Worm (Caenorhabditis elegans): Measurements from ENCODE around the gene srt-56.

The srt-56 gene

DNA sequence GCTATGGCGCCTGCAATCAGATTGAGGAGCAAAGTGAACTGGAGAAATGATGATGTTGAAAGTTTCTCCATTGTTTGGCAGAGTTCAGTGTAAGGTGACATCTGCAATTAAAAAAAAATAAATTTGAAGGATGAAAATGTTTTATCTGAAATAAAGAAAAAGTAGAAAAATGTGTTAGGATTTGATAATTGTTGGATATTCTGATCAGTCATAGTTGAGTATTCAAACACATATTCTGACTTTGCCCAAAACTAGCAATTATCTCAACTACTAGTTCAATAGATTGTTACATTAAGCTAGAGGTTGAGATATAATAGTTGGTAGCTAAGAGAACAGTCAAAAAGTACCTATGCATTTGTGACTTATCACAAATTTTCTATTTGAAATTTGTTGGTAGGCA lies 22.9 kb upstream of the srt-56 start, which contains the start of gene srab-10:
srab-10 (minus strand) TSS at position 101 of the 400 bp plus-strand sequence.
- TF ChIP-seq dao-5 (tag; optimal IDR thresholded peaks at IDR 0.05) (no peak), him-1 (tag; optimal IDR thresholded peaks at IDR 0.05) (no peak), W03F9.2 (tag; optimal IDR thresholded peaks at IDR 0.05) (no peak)

- TF ChIP-seq him-1 (tag; optimal IDR thresholded peaks at IDR 0.05) (no peak), dao-5 (tag; optimal IDR thresholded peaks at IDR 0.05) (no peak), W03F9.2 (tag; optimal IDR thresholded peaks at IDR 0.05) (no peak)
These were observed 19.5 kb upstream of the srt-56 start, which contains the start of gene srab-9 for ce11 chrV:3141190-3141589. TSS of gene srab-9 (minus strand) at chrV:3141290.

- TF ChIP-seq W03F9.2 (tag; optimal IDR thresholded peaks at IDR 0.05) (no peak), dao-5 (tag; optimal IDR thresholded peaks at IDR 0.05) (no peak), him-1 (tag; optimal IDR thresholded peaks at IDR 0.05) (no peak)
These were observed 16.8 kb upstream of the srt-56 start, which contains the start of the genes irld-3 and F02C9.1 for ce11 chrV:3138488-3138887. TSS of gene irld-3 (minus strand) at chrV:3138588. TSS of gene F02C9.1 (plus strand) at chrV:3138703.

DNA sequence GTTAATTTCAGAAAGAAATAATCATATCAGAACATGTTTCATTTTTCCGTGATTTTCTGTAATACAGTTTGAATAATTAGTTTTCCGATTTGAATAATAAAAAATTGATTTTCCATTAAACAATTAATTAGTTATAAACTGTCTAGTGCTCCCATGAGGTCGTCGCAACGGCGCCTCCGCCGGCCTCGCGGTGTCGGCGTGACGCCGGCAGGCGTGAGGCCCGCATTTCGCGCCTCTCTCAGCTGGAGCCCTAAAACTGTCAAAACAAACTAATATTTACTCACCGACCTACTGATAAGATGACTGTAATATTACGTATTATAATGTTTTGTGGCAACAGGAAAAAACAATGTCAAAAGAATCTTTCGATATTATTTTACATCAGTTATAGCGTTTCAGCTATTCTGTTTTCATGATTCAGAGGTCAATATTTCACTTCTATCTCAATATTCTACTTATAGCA lies 11.7 kb upstream of the srt-56 start, which contains the start of gene F02C9.2:
F02C9.2 (plus strand) TSS at position 413 of the 463 bp plus-strand sequence.
- no peak for TF ChIP-seq him-1 (tag; optimal IDR thresholded peaks at IDR 0.05)
- TF ChIP-seq W03F9.2 (tag; optimal IDR thresholded peaks at IDR 0.05), result no peak
- TF ChIP-seq dao-5 (tag; optimal IDR thresholded peaks at IDR 0.05), result no peak

- TF ChIP-seq dao-5 (tag; optimal IDR thresholded peaks at IDR 0.05) (no peak), him-1 (tag; optimal IDR thresholded peaks at IDR 0.05) (no peak), W03F9.2 (tag; optimal IDR thresholded peaks at IDR 0.05) (no peak)
These were observed 10.5 kb upstream of the srt-56 start for ce11 chrV:3132116-3132515.

ce11 chrV:3128803-3129202 lies 7.2 kb upstream of the srt-56 start, which contains the start of gene tat-6:
TSS of gene tat-6 (plus strand) at chrV:3129103.
- TF ChIP-seq W03F9.2 (tag; optimal IDR thresholded peaks at IDR 0.05) (no peak), dao-5 (tag; optimal IDR thresholded peaks at IDR 0.05) (no peak), him-1 (tag; optimal IDR thresholded peaks at IDR 0.05) (no peak)

DNA sequence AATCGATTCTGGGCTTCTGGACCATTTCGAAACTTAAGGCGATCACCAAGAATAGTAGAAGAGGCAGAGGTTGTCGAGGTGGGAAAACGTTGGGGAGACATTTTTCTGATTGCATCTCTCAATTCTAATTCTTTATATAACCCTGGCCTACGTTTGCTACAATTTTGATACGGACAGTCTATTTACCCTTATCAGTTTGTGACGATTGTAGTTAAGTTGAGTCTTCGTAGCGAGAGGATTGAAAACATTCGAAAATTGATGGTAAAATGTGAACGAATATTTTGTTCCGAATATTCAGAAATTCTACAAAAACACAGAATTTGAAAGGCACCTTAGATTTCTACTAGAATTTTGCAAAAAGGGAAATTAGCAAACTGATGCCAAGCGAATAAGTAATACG lies 6.0 kb upstream of the srt-56 start, which contains the start of gene Y73C8C.10:
Y73C8C.10 (minus strand) TSS at position 101 of the 400 bp plus-strand sequence.
- no peak for TF ChIP-seq him-1 (tag; optimal IDR thresholded peaks at IDR 0.05)
- no peak for TF ChIP-seq dao-5 (tag; optimal IDR thresholded peaks at IDR 0.05)
- no peak for TF ChIP-seq W03F9.2 (tag; optimal IDR thresholded peaks at IDR 0.05)

DNA sequence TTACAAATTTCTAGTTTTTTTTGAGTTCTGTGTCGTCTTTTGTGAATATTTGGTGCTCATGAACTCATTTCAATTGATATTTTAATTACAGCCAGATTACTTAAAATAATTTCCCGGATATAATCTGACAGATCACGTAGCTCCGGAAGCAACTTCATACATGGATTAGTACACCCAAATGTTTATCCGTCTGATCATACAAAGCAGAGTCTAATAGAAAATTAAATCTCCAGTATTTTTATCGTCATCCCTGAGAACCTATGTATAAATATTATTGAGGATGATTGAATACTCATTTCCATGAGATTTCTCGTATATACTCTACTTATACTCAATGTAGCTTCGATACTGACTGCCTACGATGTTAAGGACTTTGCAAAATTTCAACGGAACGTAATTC lies 3.3 kb upstream of the srt-56 start, which contains the start of gene Y73C8C.12:
Y73C8C.12 (plus strand) TSS at position 301 of the 400 bp plus-strand sequence.
- no peak for TF ChIP-seq him-1 (tag; optimal IDR thresholded peaks at IDR 0.05)
- TF ChIP-seq W03F9.2 (tag; optimal IDR thresholded peaks at IDR 0.05), result no peak

- TF ChIP-seq him-1 (tag; optimal IDR thresholded peaks at IDR 0.05), result no peak
- TF ChIP-seq dao-5 (tag; optimal IDR thresholded peaks at IDR 0.05), result no peak
- TF ChIP-seq W03F9.2 (tag; optimal IDR thresholded peaks at IDR 0.05), result no peak
These were observed 760 bp upstream of the srt-56 start for ce11 chrV:3122403-3122802.

ce11 chrV:3119185-3119584 lies 2.5 kb downstream of the srt-56 start:
- TF ChIP-seq him-1 (tag; optimal IDR thresholded peaks at IDR 0.05), result no peak
- no peak for TF ChIP-seq W03F9.2 (tag; optimal IDR thresholded peaks at IDR 0.05)
- TF ChIP-seq dao-5 (tag; optimal IDR thresholded peaks at IDR 0.05), result no peak

DNA sequence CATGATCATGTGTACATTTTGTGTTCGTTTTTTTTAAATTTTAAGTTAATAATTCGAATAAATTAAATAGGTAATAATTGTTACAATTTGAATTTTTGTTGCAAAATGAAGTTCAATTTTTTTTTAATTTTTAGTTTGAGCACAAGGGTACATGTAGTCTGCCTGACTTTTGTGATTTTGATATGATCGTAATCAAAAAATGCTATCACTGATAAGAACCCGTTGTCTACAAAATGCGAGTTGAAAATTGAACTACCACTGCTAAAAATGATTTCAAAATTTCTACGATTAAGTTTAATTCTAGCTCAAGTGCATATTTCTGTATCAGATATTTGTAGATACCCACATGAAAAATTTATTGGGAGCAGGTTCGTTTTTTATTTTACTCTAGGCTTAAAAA lies 3.5 kb downstream of the srt-56 start, which contains the start of gene clec-210:
clec-210 (plus strand) TSS at position 211 of the 400 bp plus-strand sequence.
- TF ChIP-seq dao-5 (tag; optimal IDR thresholded peaks at IDR 0.05) (no peak), W03F9.2 (tag; optimal IDR thresholded peaks at IDR 0.05) (no peak), him-1 (tag; optimal IDR thresholded peaks at IDR 0.05) (no peak)

DNA sequence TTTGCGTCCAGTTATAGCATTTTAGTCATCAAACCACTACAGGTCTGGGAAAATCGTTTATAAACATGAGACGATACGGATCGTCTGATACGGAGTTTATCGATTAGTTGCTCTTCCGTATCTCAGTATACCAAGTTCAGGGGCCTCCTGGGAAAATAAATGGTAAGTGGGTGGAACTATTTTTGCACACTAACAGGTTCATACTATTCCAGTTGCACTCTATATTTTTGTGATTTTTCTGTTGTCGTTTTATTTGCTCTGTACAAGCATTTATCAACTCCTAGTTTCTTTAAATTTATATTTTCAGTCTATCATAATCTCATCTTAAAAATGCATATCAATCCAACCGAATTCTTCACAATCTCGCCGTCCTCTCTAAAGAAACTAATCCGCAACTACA lies 6.7 kb downstream of the srt-56 start, which contains the start of gene Y73C8C.3:
Y73C8C.3 (plus strand) TSS at position 301 of the 400 bp plus-strand sequence.
- no peak for TF ChIP-seq him-1 (tag; optimal IDR thresholded peaks at IDR 0.05)
- no peak for TF ChIP-seq dao-5 (tag; optimal IDR thresholded peaks at IDR 0.05)
- TF ChIP-seq W03F9.2 (tag; optimal IDR thresholded peaks at IDR 0.05), result no peak

DNA sequence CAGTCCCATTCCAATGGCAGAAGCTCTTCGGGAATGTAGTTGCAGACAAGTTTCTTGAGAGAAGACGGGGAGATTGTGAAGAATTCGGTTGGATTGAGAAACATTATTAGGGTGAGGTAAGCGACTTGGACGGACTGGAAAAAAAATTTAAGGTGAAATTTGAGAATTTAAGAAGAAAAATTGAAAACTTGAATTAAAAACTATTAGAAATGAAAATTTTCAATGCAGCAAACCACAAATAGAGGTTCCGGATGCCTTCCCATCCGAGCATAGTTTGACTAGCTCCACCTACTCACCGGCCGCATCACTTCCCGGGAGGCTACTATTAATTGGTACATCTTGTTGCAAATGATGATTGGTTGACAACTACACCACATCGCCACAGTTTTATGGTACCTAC lies 7.9 kb downstream of the srt-56 start, which contains the start of gene Y73C8C.8:
Y73C8C.8 (minus strand) TSS at position 101 of the 400 bp plus-strand sequence.
- no peak for TF ChIP-seq dao-5 (tag; optimal IDR thresholded peaks at IDR 0.05)
- no peak for TF ChIP-seq him-1 (tag; optimal IDR thresholded peaks at IDR 0.05)
- TF ChIP-seq W03F9.2 (tag; optimal IDR thresholded peaks at IDR 0.05), result no peak

DNA sequence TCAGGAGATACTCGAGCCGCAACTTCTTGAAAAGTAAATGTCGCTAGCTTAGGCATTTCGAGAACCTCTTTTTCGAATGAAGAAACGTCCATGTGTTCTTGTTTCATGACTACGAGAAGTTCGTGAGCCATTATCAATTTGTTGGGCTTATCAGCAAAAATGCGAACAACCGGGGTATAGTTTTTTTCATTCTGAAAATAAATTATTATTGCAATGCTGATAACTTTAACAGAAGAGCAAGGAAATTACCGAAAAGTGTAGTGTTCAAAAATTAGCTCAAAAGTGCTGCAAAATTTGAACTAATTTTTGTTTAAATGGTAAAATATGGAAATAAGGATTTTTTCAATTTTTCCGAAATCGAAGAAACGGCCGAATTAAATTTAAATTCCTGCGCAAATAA lies 9.4 kb downstream of the srt-56 start:
- no peak for TF ChIP-seq W03F9.2 (tag; optimal IDR thresholded peaks at IDR 0.05)
- no peak for TF ChIP-seq dao-5 (tag; optimal IDR thresholded peaks at IDR 0.05)
- no peak for TF ChIP-seq him-1 (tag; optimal IDR thresholded peaks at IDR 0.05)

- TF ChIP-seq him-1 (tag; optimal IDR thresholded peaks at IDR 0.05) (no peak), W03F9.2 (tag; optimal IDR thresholded peaks at IDR 0.05) (no peak), dao-5 (tag; optimal IDR thresholded peaks at IDR 0.05) (no peak)
These were observed 14.2 kb downstream of the srt-56 start, which contains the start of gene str-68 for ce11 chrV:3107450-3107849. TSS of gene str-68 (minus strand) at chrV:3107550.
